Worm (Caenorhabditis elegans) whole organism, L3 larva: Measurements from ENCODE around the gene dsb-3.

Experiments
- elt-3 ChIP-seq, 3 experiments: fragments of 150-350 bp in 1 of 3; sonication (generic microtip) in 2 of 3; optimal IDR thresholded peaks; 2 replicates in 2 of 3; 4 replicates in 1 of 3; lab custom pipeline; 2014 to 2017; ENCODE audit warnings: missing biosample characterization in 3 of 3, missing genetic modification characterization in 3 of 3
- nhr-28 ChIP-seq: fragments of 150-350 bp; optimal IDR thresholded peaks from 2 replicates; lab custom pipeline; 2014; ENCODE audit warnings: missing biosample characterization, missing genetic modification characterization
- skn-1 ChIP-seq: fragments of 150-350 bp; optimal IDR thresholded peaks from 2 replicates; lab custom pipeline; 2014; ENCODE audit warnings: missing biosample characterization, missing genetic modification characterization

ce11 chrIV:7760117-7760516 is 690 bp upstream of the dsb-3 start, which contains the start of gene del-7:
- no peak for TF ChIP-seq elt-3 (tag; optimal IDR thresholded peaks at IDR 0.05; lab: Kevin White, UChicago)
- TF ChIP-seq skn-1 = no peak
- TF ChIP-seq nhr-28 (tag; lab: Kevin White, UChicago) = no peak
